Worm (Caenorhabditis elegans) whole organism, L1 larva: ENCODE results near the gene Y37D8A.25.

Experiments used
- C16A3.4 ChIP-seq: fragments of 150-350 bp; optimal IDR thresholded peaks from 2 replicates; lab custom pipeline; 2014; ENCODE audit warnings: missing biosample characterization, missing genetic modification characterization
- C34B4.2 ChIP-seq: sonication (generic microtip); optimal IDR thresholded peaks from 2 replicates; lab custom pipeline; 2017; ENCODE audit warnings: mild to moderate bottlenecking, missing genetic modification characterization, missing compliant biosample characterization
- F16B12.6 ChIP-seq: fragments of 150-350 bp; optimal IDR thresholded peaks from 2 replicates; lab custom pipeline; 2014; ENCODE audit warnings: missing biosample characterization, missing genetic modification characterization
- alr-1 ChIP-seq: fragments of 200-800 bp; sonication (Bioruptor generic); optimal IDR thresholded peaks from 2 replicates; lab custom pipeline; 2018; ENCODE audit warnings: borderline replicate concordance, mild to moderate bottlenecking, missing genetic modification characterization, missing compliant biosample characterization
- blmp-1 ChIP-seq: fragments of 150-350 bp; optimal IDR thresholded peaks from 2 replicates; lab custom pipeline; 2014; ENCODE audit warnings: missing biosample characterization, missing genetic modification characterization
- ceh-8 ChIP-seq: fragments of 200-800 bp; sonication (Bioruptor generic); optimal IDR thresholded peaks from 2 replicates; lab custom pipeline; 2018; ENCODE audit warnings: mild to moderate bottlenecking, missing genetic modification characterization, moderate library complexity, missing compliant biosample characterization
- ceh-90 ChIP-seq: sonication (generic microtip); optimal IDR thresholded peaks from 2 replicates; lab custom pipeline; 2016; ENCODE audit warnings: missing genetic modification characterization, missing compliant biosample characterization
- ces-1 ChIP-seq: fragments of 150-350 bp; optimal IDR thresholded peaks from 2 replicates; lab custom pipeline; 2014; ENCODE audit warnings: missing biosample characterization, missing genetic modification reagents, missing genetic modification characterization
- dpl-1 ChIP-seq, 3 experiments: fragments of 150-350 bp in 2 of 3; sonication (generic microtip) in 1 of 3; optimal IDR thresholded peaks; 2 replicates each; lab custom pipeline; 2014 to 2017; ENCODE audit warnings: missing biosample characterization in 3 of 3, missing genetic modification characterization in 3 of 3, missing genetic modification reagents in 3 of 3
- dsc-1 ChIP-seq: sonication (generic microtip); optimal IDR thresholded peaks from 2 replicates; lab custom pipeline; 2016; ENCODE audit warnings: mild to moderate bottlenecking, missing genetic modification characterization, missing compliant biosample characterization
- efl-3 ChIP-seq: fragments of 200-800 bp; sonication (Bioruptor generic); optimal IDR thresholded peaks from 2 replicates; lab custom pipeline; 2018; ENCODE audit warnings: mild to moderate bottlenecking, missing genetic modification characterization, missing compliant biosample characterization
- elt-3 ChIP-seq, 6 experiments: fragments of 150-350 bp in 1 of 6; sonication (generic microtip); optimal IDR thresholded peaks; 2 replicates each; lab custom pipeline; 2017 to 2018; ENCODE audit warnings: missing biosample characterization in 6 of 6, missing genetic modification characterization in 6 of 6, inconsistent platforms in 1 of 6
- ets-5 ChIP-seq: fragments of 200-800 bp; sonication (Bioruptor generic); IDR thresholded peaks from 2 replicates; pipeline ENCODE4 v1.3.6; 2022; ENCODE audit warnings: missing genetic modification characterization, missing compliant biosample characterization
- fkh-4 ChIP-seq: sonication (generic microtip); optimal IDR thresholded peaks from 2 replicates; lab custom pipeline; 2016; ENCODE audit warnings: missing compliant biosample characterization, missing genetic modification characterization, borderline replicate concordance
- hlh-17 ChIP-seq: fragments of 200-800 bp; sonication (Bioruptor generic); optimal IDR thresholded peaks from 2 replicates; lab custom pipeline; 2018; ENCODE audit warnings: missing genetic modification characterization, mild to moderate bottlenecking, missing compliant biosample characterization, moderate library complexity, borderline replicate concordance
- hlh-4 ChIP-seq: sonication (generic microtip); optimal IDR thresholded peaks from 2 replicates; lab custom pipeline; 2016; ENCODE audit warnings: mild to moderate bottlenecking, missing genetic modification characterization, missing compliant biosample characterization
- hpl-2 ChIP-seq: fragments of 150-350 bp; optimal IDR thresholded peaks from 2 replicates; lab custom pipeline; 2014; ENCODE audit warnings: missing biosample characterization, missing genetic modification reagents, missing genetic modification characterization
- jun-1 ChIP-seq: fragments of 150-350 bp; optimal IDR thresholded peaks from 2 replicates; lab custom pipeline; 2014; ENCODE audit warnings: missing biosample characterization, missing genetic modification reagents, missing genetic modification characterization
- lin-13 ChIP-seq: fragments of 150-350 bp; optimal IDR thresholded peaks from 2 replicates; lab custom pipeline; 2014; ENCODE audit warnings: missing biosample characterization, missing genetic modification reagents, missing genetic modification characterization
- lin-14 ChIP-seq: fragments of 200-800 bp; sonication (Bioruptor generic); optimal IDR thresholded peaks from 2 replicates; lab custom pipeline; 2018; ENCODE audit warnings: mild to moderate bottlenecking, missing genetic modification characterization, moderate library complexity, missing compliant biosample characterization
- lin-35 ChIP-seq, 2 experiments: fragments of 150-350 bp; optimal IDR thresholded peaks; 2 replicates each; lab custom pipeline; 2014; ENCODE audit warnings: missing biosample characterization in 2 of 2, missing genetic modification characterization in 2 of 2, missing genetic modification reagents in 2 of 2
- lsy-2 ChIP-seq, 2 experiments: fragments of 150-350 bp; optimal IDR thresholded peaks; 2 replicates each; lab custom pipeline; 2014; ENCODE audit warnings: missing biosample characterization in 2 of 2, missing genetic modification characterization in 2 of 2
- nhr-11 ChIP-seq: fragments of 150-350 bp; optimal IDR thresholded peaks from 2 replicates; lab custom pipeline; 2014; ENCODE audit warnings: missing biosample characterization, missing genetic modification characterization
- nhr-20 ChIP-seq: sonication (generic microtip); optimal IDR thresholded peaks from 2 replicates; lab custom pipeline; 2016; ENCODE audit warnings: mild to moderate bottlenecking, missing genetic modification characterization, missing compliant biosample characterization
- nhr-237 ChIP-seq: fragments of 150-350 bp; optimal IDR thresholded peaks from 2 replicates; lab custom pipeline; 2014; ENCODE audit warnings: missing biosample characterization, missing genetic modification characterization
- nhr-76 ChIP-seq: sonication (generic microtip); optimal IDR thresholded peaks from 2 replicates; lab custom pipeline; 2017; ENCODE audit warnings: missing biosample characterization, missing genetic modification characterization
- nhr-85 ChIP-seq: sonication (generic microtip); peaks from one replicate; lab custom pipeline; 2016; ENCODE audit warnings: missing genetic modification characterization, inconsistent platforms, missing compliant biosample characterization
- pag-3 ChIP-seq: sonication (generic microtip); optimal IDR thresholded peaks from 2 replicates; lab custom pipeline; 2017; ENCODE audit warnings: missing genetic modification characterization, mild to moderate bottlenecking, missing compliant biosample characterization, antibody characterized with exemption, borderline replicate concordance; ENCODE audit not compliant: insufficient read depth
- pax-3 ChIP-seq: fragments of 200-800 bp; sonication (Bioruptor generic); optimal IDR thresholded peaks from 2 replicates; lab custom pipeline; 2018; ENCODE audit warnings: mild to moderate bottlenecking, missing genetic modification characterization, moderate library complexity, missing compliant biosample characterization
- pqm-1 ChIP-seq: sonication (generic microtip); optimal IDR thresholded peaks from 3 replicates; lab custom pipeline; 2017; ENCODE audit warnings: missing biosample characterization, missing genetic modification characterization
- rnt-1 ChIP-seq: sonication (generic microtip); optimal IDR thresholded peaks from 2 replicates; lab custom pipeline; 2016; ENCODE audit warnings: mild to moderate bottlenecking, missing genetic modification characterization, moderate library complexity, missing compliant biosample characterization
- snpc-4 ChIP-seq: fragments of 150-350 bp; optimal IDR thresholded peaks from 2 replicates; lab custom pipeline; 2014; ENCODE audit warnings: missing biosample characterization, missing genetic modification characterization
- snu-23 ChIP-seq: sonication (generic microtip); optimal IDR thresholded peaks from 2 replicates; lab custom pipeline; 2016; ENCODE audit warnings: missing genetic modification characterization, missing compliant biosample characterization
- sox-4 ChIP-seq: sonication (generic microtip); optimal IDR thresholded peaks from 2 replicates; lab custom pipeline; 2016; ENCODE audit warnings: missing genetic modification characterization, missing compliant biosample characterization
- sptf-1 ChIP-seq: fragments of 150-350 bp; optimal IDR thresholded peaks from 2 replicates; lab custom pipeline; 2014; ENCODE audit warnings: missing biosample characterization, missing genetic modification characterization
- tbx-2 ChIP-seq: sonication (generic microtip); optimal IDR thresholded peaks from 2 replicates; lab custom pipeline; 2016; ENCODE audit warnings: missing genetic modification characterization, missing compliant biosample characterization
- unc-130 ChIP-seq: fragments of 150-350 bp; optimal IDR thresholded peaks from 2 replicates; lab custom pipeline; 2017; ENCODE audit warnings: missing biosample characterization, missing genetic modification characterization, inconsistent platforms
- unc-30 ChIP-seq: sonication (generic microtip); optimal IDR thresholded peaks from 2 replicates; lab custom pipeline; 2017; ENCODE audit warnings: missing biosample characterization, missing genetic modification characterization
- vab-15 ChIP-seq: sonication (generic microtip); optimal IDR thresholded peaks from 2 replicates; lab custom pipeline; 2017; ENCODE audit warnings: missing genotype, mild to moderate bottlenecking, missing genetic modification characterization, missing compliant biosample characterization
- xbp-1 ChIP-seq: sonication (generic microtip); optimal IDR thresholded peaks from 2 replicates; lab custom pipeline; 2016; ENCODE audit warnings: missing genetic modification characterization, missing compliant biosample characterization
- zag-1 ChIP-seq: fragments of 150-350 bp; optimal IDR thresholded peaks from 2 replicates; lab custom pipeline; 2014; ENCODE audit warnings: missing biosample characterization, missing genetic modification characterization
- ztf-11 ChIP-seq, 2 experiments: sonication (generic microtip); optimal IDR thresholded peaks; 2 replicates each; lab custom pipeline; 2016 to 2017; ENCODE audit warnings: missing genetic modification characterization in 2 of 2, missing biosample characterization in 1 of 2, missing compliant biosample characterization in 1 of 2
- ztf-4 ChIP-seq: fragments of 150-350 bp; optimal IDR thresholded peaks from 2 replicates; lab custom pipeline; 2014; ENCODE audit warnings: missing biosample characterization, missing genetic modification characterization

The Y37D8A.25 gene

DNA sequence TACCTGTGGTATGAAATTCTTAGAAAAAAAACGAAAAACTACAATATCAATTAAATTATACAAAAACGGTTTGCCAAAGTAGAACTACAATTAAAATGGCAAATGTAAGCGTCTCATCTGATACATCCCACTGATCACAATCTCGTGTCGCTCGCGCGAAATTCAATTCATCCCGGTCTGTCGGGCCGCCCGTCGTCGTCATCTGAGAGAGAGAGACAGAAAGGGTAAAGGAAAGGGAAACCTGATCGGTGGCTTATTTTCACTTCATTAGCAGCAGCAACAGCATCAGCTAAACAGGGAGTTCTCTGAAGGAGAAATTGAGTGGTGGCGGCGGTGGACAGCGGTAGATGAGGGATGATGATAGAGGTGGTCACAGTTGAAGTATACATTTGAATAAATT, 19.5 kb downstream of the Y37D8A.25 start:
- TF ChIP-seq nhr-85 (peak; percentile 62), blmp-1 (tag; lab: Kevin White, UChicago) (peak; percentile 100), nhr-20 (tag; lab: Kevin White, UChicago) (peak; percentile 0), ceh-90 (no peak), snpc-4 (tag; lab: Kevin White, UChicago) (no peak)

DNA sequence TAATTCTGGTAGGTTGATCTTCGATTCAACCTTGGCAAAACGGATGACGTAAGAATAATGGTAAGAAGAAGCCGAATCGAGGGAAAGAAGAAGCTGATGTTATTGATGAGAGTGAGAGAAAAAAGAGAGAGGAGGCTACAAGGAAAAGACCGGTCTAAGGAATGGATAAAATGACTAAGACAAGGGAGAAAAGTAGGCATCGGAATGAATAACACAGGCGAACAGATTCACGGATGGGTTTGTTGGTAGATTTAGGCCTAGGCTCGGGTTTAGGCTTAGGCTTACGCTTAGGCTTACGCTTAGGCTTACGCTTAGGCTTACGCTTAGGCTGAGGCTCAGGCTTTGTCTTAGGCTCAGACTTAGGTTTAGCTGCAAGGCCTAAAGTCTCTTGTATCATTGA, 21.6 kb downstream of the Y37D8A.25 start, which contains the start of gene agmo-1:
Gene agmo-1, minus strand, starts transcription at position 101 of the 400 bp plus-strand sequence.
- no peak for TF ChIP-seq rnt-1 (tag; lab: Kevin White, UChicago)
- no peak for TF ChIP-seq unc-130
- no peak for TF ChIP-seq vab-15 (tag; lab: Kevin White, UChicago)
- TF ChIP-seq alr-1 (tag; lab: Kevin White, UChicago): no peak
- TF ChIP-seq blmp-1 (tag; lab: Kevin White, UChicago): peak; percentile 32
- TF ChIP-seq C34B4.2: no peak

DNA sequence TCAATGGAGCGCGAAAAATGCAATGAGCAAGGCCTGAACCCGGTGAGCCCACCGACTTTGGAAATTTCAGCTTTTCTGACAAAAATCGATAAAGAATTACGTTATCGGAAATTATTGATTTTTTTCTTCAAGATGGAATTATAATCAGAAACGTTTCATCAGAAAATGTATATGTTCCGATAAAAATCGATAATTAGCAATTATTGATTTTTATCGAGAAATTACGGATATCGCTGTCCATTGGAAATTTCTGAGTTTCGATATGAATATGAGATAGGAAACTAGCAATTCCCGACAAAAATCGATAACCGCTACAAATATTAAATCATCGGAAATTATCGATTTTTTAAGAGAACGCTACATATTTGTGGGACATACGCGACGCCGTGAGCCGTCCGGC, 25.9 kb downstream of the Y37D8A.25 start:
- no peak for TF ChIP-seq ztf-4 (tag; lab: Kevin White, UChicago)
- no peak for TF ChIP-seq tbx-2
- TF ChIP-seq dpl-1 (GFP tag; optimal IDR thresholded peaks at IDR 0.05; lab: Kevin White, UChicago): no peak
- no peak for TF ChIP-seq fkh-4 (tag; lab: Kevin White, UChicago)
- TF ChIP-seq ceh-8 (GFP tag; lab: Kevin White, UChicago): no peak
- TF ChIP-seq lsy-2 (tag; optimal IDR thresholded peaks at IDR 0.05; lab: Kevin White, UChicago): no peak
- no peak for TF ChIP-seq hlh-4 (tag; lab: Kevin White, UChicago)
- TF ChIP-seq pqm-1 (tag; lab: Kevin White, UChicago): no peak
- no peak for TF ChIP-seq F16B12.6 (tag; lab: Kevin White, UChicago)
- no peak for TF ChIP-seq hpl-2 (GFP tag; lab: Kevin White, UChicago)
- no peak for TF ChIP-seq hlh-17 (GFP tag; lab: Kevin White, UChicago)

DNA sequence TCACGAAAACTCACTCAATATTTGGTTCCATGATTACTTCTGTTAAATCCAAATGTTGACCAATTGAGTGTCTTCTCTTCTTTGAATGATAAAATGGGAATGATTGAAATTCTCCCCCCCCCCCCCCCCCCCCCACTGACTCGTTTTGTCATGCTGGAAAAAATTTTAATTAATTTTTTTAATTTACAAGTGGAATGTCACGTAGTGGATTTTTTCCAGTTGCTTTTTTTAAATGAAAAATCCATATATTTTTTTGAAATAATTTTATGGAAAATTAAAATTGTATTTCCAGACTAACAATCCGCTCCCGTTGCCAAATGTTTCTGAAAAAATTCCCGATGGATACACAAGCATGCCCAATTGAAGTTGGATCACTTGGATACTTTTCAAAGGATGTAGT, 30.6 kb downstream of the Y37D8A.25 start, which contains the start of gene BE10.1:
Gene BE10.1, minus strand, starts transcription at position 101 of the 400 bp plus-strand sequence.
- TF ChIP-seq sptf-1 (tag; lab: Kevin White, UChicago) (no peak), efl-3 (GFP tag; lab: Kevin White, UChicago) (no peak), ztf-11 (tag; optimal IDR thresholded peaks at IDR 0.05; lab: Kevin White, UChicago) (no peak), elt-3 (tag; optimal IDR thresholded peaks at IDR 0.05; lab: Kevin White, UChicago) (no peak), lin-13 (GFP tag; lab: Kevin White, UChicago) (no peak), alr-1 (tag; lab: Kevin White, UChicago) (no peak), lin-14 (GFP tag; lab: Kevin White, UChicago) (no peak), jun-1 (tag; lab: Kevin White, UChicago) (no peak), snpc-4 (tag; lab: Kevin White, UChicago) (no peak), fkh-4 (tag; lab: Kevin White, UChicago) (no peak)

DNA sequence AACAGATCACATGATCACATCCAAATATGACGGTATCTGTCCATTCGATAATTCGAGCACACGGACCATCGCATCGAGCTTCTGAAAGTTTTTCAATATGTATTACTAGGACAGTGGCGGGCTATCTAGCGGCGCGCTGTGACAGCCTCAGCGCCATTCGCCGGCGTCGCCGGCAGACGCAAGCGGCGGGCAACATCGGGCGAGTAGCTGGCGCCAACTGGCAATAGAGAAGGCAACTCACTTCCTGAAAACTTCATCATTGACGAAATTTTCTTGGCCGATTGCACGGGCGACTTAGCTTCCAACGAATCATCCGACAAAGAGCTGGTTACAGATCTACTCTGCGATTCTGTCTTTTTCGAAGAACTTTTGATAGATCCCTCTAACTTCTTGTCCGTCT, 31.8 kb downstream of the Y37D8A.25 start:
- TF ChIP-seq nhr-11 (tag; lab: Kevin White, UChicago) (no peak), nhr-76 (no peak), sptf-1 (tag; lab: Kevin White, UChicago) (no peak), xbp-1 (no peak), nhr-237 (tag; lab: Kevin White, UChicago) (no peak), C34B4.2 (no peak)

- no peak for TF ChIP-seq pag-3 (tag; lab: Kevin White, UChicago)
- TF ChIP-seq zag-1 (tag; lab: Kevin White, UChicago): no peak
- no peak for TF ChIP-seq snu-23 (GFP tag; lab: Kevin White, UChicago)
- TF ChIP-seq C16A3.4 (tag; lab: Kevin White, UChicago): no peak
- TF ChIP-seq pax-3 (tag; lab: Kevin White, UChicago): no peak
- no peak for TF ChIP-seq unc-30 (tag; lab: Kevin White, UChicago)
- TF ChIP-seq ces-1 (GFP tag; lab: Kevin White, UChicago): no peak
- TF ChIP-seq lin-35 (GFP tag; optimal IDR thresholded peaks at IDR 0.05; lab: Kevin White, UChicago): no peak
- TF ChIP-seq sox-4 (tag; lab: Kevin White, UChicago): no peak
- no peak for TF ChIP-seq ets-5 (GFP tag; lab: Robert Waterston, UW)
- TF ChIP-seq hlh-4 (tag; lab: Kevin White, UChicago): no peak
- no peak for TF ChIP-seq dpl-1 (GFP tag; optimal IDR thresholded peaks at IDR 0.05; lab: Kevin White, UChicago)
- no peak for TF ChIP-seq hlh-17 (GFP tag; lab: Kevin White, UChicago)
- TF ChIP-seq xbp-1: no peak
- TF ChIP-seq dsc-1 (tag; lab: Kevin White, UChicago): no peak
Observed at ce11 chrIII:12785427-12785826, 34.6 kb downstream of the Y37D8A.25 start.
